Worm (Caenorhabditis elegans) whole organism, midembryonic: ENCODE data around the gene ZK470.4.

ENCODE experiments used
- T22C8.4 ChIP-seq: fragments of 200-800 bp; sonication (Bioruptor generic); IDR thresholded peaks from 2 replicates; pipeline ENCODE4 v1.3.6; 2022; ENCODE audit warnings: missing genetic modification characterization, missing compliant biosample characterization
- cog-1 ChIP-seq: sonication (generic microtip); optimal IDR thresholded peaks from 2 replicates; lab custom pipeline; 2016; ENCODE audit warnings: missing genetic modification characterization, missing compliant biosample characterization
- flt-1 ChIP-seq: fragments of 200-800 bp; sonication (Bioruptor generic); IDR thresholded peaks from 2 replicates; pipeline ENCODE4 v1.3.6; 2022; ENCODE audit warnings: missing genetic modification characterization, missing compliant biosample characterization
- klf-2 ChIP-seq: fragments of 200-800 bp; sonication (Bioruptor generic); conservative IDR thresholded peaks from 2 replicates; pipeline ENCODE4 v1.3.6; 2022; ENCODE audit warnings: missing genetic modification reagents, missing genetic modification characterization, missing compliant biosample characterization
- med-1 ChIP-seq: sonication (generic microtip); optimal IDR thresholded peaks from 2 replicates; lab custom pipeline; 2017; ENCODE audit warnings: missing genetic modification characterization, mild to moderate bottlenecking, missing compliant biosample characterization, antibody characterized with exemption, missing genetic modification reagents; ENCODE audit not compliant: insufficient read depth
- ref-1 ChIP-seq: fragments of 200-800 bp; sonication (Bioruptor generic); conservative IDR thresholded peaks from 2 replicates; pipeline ENCODE4 v1.3.6; 2022; ENCODE audit warnings: missing genetic modification reagents, missing genetic modification characterization, missing compliant biosample characterization
- tab-1 ChIP-seq: fragments of 200-800 bp; sonication (Bioruptor generic); IDR thresholded peaks from 2 replicates; pipeline ENCODE4 v1.3.6; 2022; ENCODE audit warnings: missing genetic modification characterization, missing compliant biosample characterization
- ztf-23 ChIP-seq: fragments of 200-800 bp; sonication (Bioruptor generic); IDR thresholded peaks from 2 replicates; pipeline ENCODE4 v1.3.6; 2022; ENCODE audit warnings: missing genetic modification reagents, missing genetic modification characterization, missing compliant biosample characterization
- ztf-29 ChIP-seq: fragments of 200-800 bp; sonication (Bioruptor generic); IDR thresholded peaks from 2 replicates; pipeline ENCODE4 v1.3.6; 2022; ENCODE audit warnings: missing genetic modification reagents, missing genetic modification characterization, missing compliant biosample characterization

Gene ZK470.4

DNA sequence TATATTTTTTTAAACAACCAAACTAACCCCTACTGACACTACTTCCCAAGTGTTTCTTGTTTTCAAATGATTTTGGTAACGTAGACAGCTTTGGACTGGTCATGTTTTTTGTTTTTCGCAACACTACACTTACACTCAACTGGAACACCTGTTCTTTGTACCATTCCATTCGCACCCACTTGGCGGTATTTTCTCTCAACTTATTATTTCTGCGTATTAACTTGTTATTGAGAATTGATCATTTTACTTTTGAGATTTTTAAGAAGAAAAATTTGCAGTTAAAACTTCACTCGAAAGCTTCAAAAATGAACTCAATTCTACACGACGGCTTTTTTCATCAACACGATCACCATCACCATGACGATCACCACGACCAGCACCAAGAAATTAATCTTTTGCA lies 4.7 kb downstream of the ZK470.4 start, which contains the start of gene ZK470.2:
Gene ZK470.2, plus strand, starts transcription at position 301 of the 400 bp plus-strand sequence.
- TF ChIP-seq T22C8.4 (GFP tag; lab: Robert Waterston, UW) (no peak), ztf-23 (GFP tag; lab: Robert Waterston, UW) (no peak), klf-2 (GFP tag; lab: Robert Waterston, UW) (no peak), tab-1 (GFP tag; lab: Robert Waterston, UW) (no peak), cog-1 (tag; lab: Kevin White, UChicago) (no peak), ref-1 (GFP tag; lab: Robert Waterston, UW) (no peak), ztf-29 (no peak), med-1 (GFP tag; lab: Kevin White, UChicago) (no peak), flt-1 (GFP tag; lab: Robert Waterston, UW) (no peak)

ce11 chrX:4133378-4133777 lies 6.2 kb downstream of the ZK470.4 start:
- TF ChIP-seq med-1 (GFP tag; lab: Kevin White, UChicago): no peak
- TF ChIP-seq T22C8.4 (GFP tag; lab: Robert Waterston, UW): no peak
- TF ChIP-seq flt-1 (GFP tag; lab: Robert Waterston, UW): no peak
- no peak for TF ChIP-seq ztf-29
- no peak for TF ChIP-seq ref-1 (GFP tag; lab: Robert Waterston, UW)
- no peak for TF ChIP-seq ztf-23 (GFP tag; lab: Robert Waterston, UW)
- TF ChIP-seq cog-1 (tag; lab: Kevin White, UChicago): no peak
- no peak for TF ChIP-seq klf-2 (GFP tag; lab: Robert Waterston, UW)
- TF ChIP-seq tab-1 (GFP tag; lab: Robert Waterston, UW): no peak

ce11 chrX:4132243-4132642 lies 7.3 kb downstream of the ZK470.4 start:
- no peak for TF ChIP-seq med-1 (GFP tag; lab: Kevin White, UChicago)
- TF ChIP-seq cog-1 (tag; lab: Kevin White, UChicago): no peak
- TF ChIP-seq klf-2 (GFP tag; lab: Robert Waterston, UW): no peak
- TF ChIP-seq T22C8.4 (GFP tag; lab: Robert Waterston, UW): no peak
- no peak for TF ChIP-seq tab-1 (GFP tag; lab: Robert Waterston, UW)
- no peak for TF ChIP-seq flt-1 (GFP tag; lab: Robert Waterston, UW)
- no peak for TF ChIP-seq ztf-23 (GFP tag; lab: Robert Waterston, UW)
- TF ChIP-seq ztf-29: no peak
- TF ChIP-seq ref-1 (GFP tag; lab: Robert Waterston, UW): no peak

DNA sequence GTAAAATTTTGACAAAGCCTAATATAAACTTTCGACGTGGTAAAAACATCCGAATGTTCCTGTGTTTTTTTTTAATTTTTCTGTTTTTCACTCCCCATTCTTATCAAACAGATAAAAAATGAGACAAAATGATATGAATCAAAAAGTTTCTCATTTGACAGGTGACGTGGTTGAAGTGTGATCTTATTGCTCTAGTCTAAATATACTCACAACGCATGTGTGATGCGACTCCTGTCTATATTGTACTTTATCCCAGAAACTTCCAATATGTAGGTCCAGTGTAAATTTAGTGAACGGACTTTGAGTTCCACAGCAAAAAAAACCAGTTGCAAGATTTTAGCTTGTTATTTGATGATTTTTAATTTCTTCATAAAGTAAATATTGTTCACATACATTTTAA lies 8.2 kb downstream of the ZK470.4 start:
- TF ChIP-seq ref-1 (GFP tag; lab: Robert Waterston, UW): no peak
- no peak for TF ChIP-seq med-1 (GFP tag; lab: Kevin White, UChicago)
- no peak for TF ChIP-seq ztf-23 (GFP tag; lab: Robert Waterston, UW)
- no peak for TF ChIP-seq T22C8.4 (GFP tag; lab: Robert Waterston, UW)
- no peak for TF ChIP-seq cog-1 (tag; lab: Kevin White, UChicago)
- no peak for TF ChIP-seq flt-1 (GFP tag; lab: Robert Waterston, UW)
- no peak for TF ChIP-seq ztf-29
- no peak for TF ChIP-seq tab-1 (GFP tag; lab: Robert Waterston, UW)
- no peak for TF ChIP-seq klf-2 (GFP tag; lab: Robert Waterston, UW)

ce11 chrX:4128684-4129083 lies 10.9 kb downstream of the ZK470.4 start:
- no peak for TF ChIP-seq cog-1 (tag; lab: Kevin White, UChicago)
- TF ChIP-seq med-1 (GFP tag; lab: Kevin White, UChicago): no peak
- TF ChIP-seq ztf-23 (GFP tag; lab: Robert Waterston, UW): no peak
- no peak for TF ChIP-seq flt-1 (GFP tag; lab: Robert Waterston, UW)
- no peak for TF ChIP-seq ztf-29
- no peak for TF ChIP-seq T22C8.4 (GFP tag; lab: Robert Waterston, UW)
- no peak for TF ChIP-seq tab-1 (GFP tag; lab: Robert Waterston, UW)
- TF ChIP-seq ref-1 (GFP tag; lab: Robert Waterston, UW): no peak
- TF ChIP-seq klf-2 (GFP tag; lab: Robert Waterston, UW): no peak

ce11 chrX:4125165-4125803 lies 14.3 kb downstream of the ZK470.4 start:
- TF ChIP-seq ztf-23 (GFP tag; lab: Robert Waterston, UW) (no peak), T22C8.4 (GFP tag; lab: Robert Waterston, UW) (no peak), klf-2 (GFP tag; lab: Robert Waterston, UW) (no peak), med-1 (GFP tag; lab: Kevin White, UChicago) (no peak)

DNA sequence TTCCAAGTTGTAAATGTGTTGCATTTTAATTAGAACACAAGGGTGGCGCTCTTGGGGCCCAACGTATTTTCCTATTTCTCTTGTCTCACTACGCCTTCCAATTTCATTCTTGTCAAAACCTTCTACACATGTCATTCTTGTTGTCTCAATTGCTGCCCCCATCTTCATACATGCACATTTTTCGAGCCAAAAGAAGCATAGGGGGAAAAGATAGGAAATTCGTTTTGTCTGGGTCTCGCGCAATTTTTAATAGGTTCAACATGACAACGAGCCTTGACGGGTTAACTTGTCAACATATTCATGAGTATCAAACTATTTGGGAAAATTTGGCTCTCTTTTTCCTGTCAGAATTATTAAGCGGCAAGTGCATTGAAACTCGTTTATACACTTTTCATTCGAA lies 16.2 kb downstream of the ZK470.4 start:
- no peak for TF ChIP-seq ztf-29

DNA sequence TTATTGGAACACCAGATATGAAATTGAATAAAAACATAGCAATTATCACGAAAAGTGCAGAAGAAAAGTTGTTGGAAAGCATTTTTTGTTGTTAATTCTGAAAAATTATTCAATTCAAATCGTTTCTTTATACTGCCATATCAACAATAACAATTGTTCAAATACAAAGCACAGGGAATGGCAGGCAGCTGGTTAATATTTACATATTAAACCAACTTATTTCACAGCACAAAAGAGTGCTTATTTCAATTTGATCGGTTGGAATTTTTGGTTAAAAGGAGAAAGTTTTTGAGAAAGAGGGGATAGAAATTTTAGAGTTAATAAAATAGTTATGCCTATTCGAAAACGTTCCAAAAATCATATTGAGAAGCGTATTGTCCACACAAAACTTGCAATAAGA lies 18.6 kb downstream of the ZK470.4 start, which contains the start of gene F09F9.3:
Gene F09F9.3, minus strand, starts transcription at position 101 of the 400 bp plus-strand sequence.
- TF ChIP-seq cog-1 (tag; lab: Kevin White, UChicago) (no peak), flt-1 (GFP tag; lab: Robert Waterston, UW) (no peak), klf-2 (GFP tag; lab: Robert Waterston, UW) (no peak), ref-1 (GFP tag; lab: Robert Waterston, UW) (no peak), tab-1 (GFP tag; lab: Robert Waterston, UW) (no peak), T22C8.4 (GFP tag; lab: Robert Waterston, UW) (no peak), ztf-29 (no peak), ztf-23 (GFP tag; lab: Robert Waterston, UW) (no peak), med-1 (GFP tag; lab: Kevin White, UChicago) (no peak)

ce11 chrX:4117626-4118025 lies 21.9 kb downstream of the ZK470.4 start, which contains the start of gene F09F9.5:
TSS of gene F09F9.5 (plus strand) at chrX:4117926.
- TF ChIP-seq flt-1 (GFP tag; lab: Robert Waterston, UW): no peak
- no peak for TF ChIP-seq T22C8.4 (GFP tag; lab: Robert Waterston, UW)
- TF ChIP-seq med-1 (GFP tag; lab: Kevin White, UChicago): no peak
- TF ChIP-seq klf-2 (GFP tag; lab: Robert Waterston, UW): no peak
- TF ChIP-seq ref-1 (GFP tag; lab: Robert Waterston, UW): no peak
- TF ChIP-seq ztf-29: no peak
- no peak for TF ChIP-seq cog-1 (tag; lab: Kevin White, UChicago)
- no peak for TF ChIP-seq tab-1 (GFP tag; lab: Robert Waterston, UW)
- no peak for TF ChIP-seq ztf-23 (GFP tag; lab: Robert Waterston, UW)
